Fruit fly (Drosophila melanogaster): Measurements from ENCODE around the gene CG1909.

dm6 chr4:588514-588913 lies 5.6 kb downstream of the CG1909 start:
- TF ChIP-seq CG8478 (optimal IDR thresholded peaks at IDR 0.05) (no peak), CTCF (optimal IDR thresholded peaks at IDR 0.05) (no peak)

Measured in S2 (cell line).